Worm (Caenorhabditis elegans): ENCODE data around the gene srv-31.
"Not testable (repeated sequence)": the region's sequence is repeated elsewhere in the genome, so short reads cannot be mapped to it uniquely, and the experiment has no call there.

The srv-31 gene

ce11 chrIV:6271923-6272322 is at the start of gene srv-31:
Gene srv-31, minus strand, starts transcription at chrIV:6272023.
- TF ChIP-seq ama-1 (optimal IDR thresholded peaks at IDR 0.05) (no peak), pha-4 (tag; optimal IDR thresholded peaks at IDR 0.05) (no peak), Y22D7AL.16 (tag; optimal IDR thresholded peaks at IDR 0.05) (no peak), ceh-18 (tag; optimal IDR thresholded peaks at IDR 0.05) (no peak), unc-86 (tag; optimal IDR thresholded peaks at IDR 0.05) (no peak), che-1 (tag; optimal IDR thresholded peaks at IDR 0.05) (no peak), unc-55 (GFP tag; optimal IDR thresholded peaks at IDR 0.05) (no peak), ceh-2 (tag; optimal IDR thresholded peaks at IDR 0.05) (no peak), madf-2 (tag; optimal IDR thresholded peaks at IDR 0.05) (no peak), hlh-13 (GFP tag; optimal IDR thresholded peaks at IDR 0.05) (no peak), ceh-6 (GFP tag; optimal IDR thresholded peaks at IDR 0.05) (no peak), odd-2 (tag; optimal IDR thresholded peaks at IDR 0.05) (no peak), sox-2 (GFP tag; IDR thresholded peaks at IDR 0.05) (no peak)

- not testable (repeated sequence) for TF ChIP-seq Y22D7AL.16 (tag; optimal IDR thresholded peaks at IDR 0.05); hlh-30 (tag; optimal IDR thresholded peaks at IDR 0.05; ENCODE audit: insufficient read depth); npax-4 (tag; optimal IDR thresholded peaks at IDR 0.05)
These were observed 45.5 kb upstream of the srv-31 start, which contains the start of gene Y73B6BL.12 for ce11 chrIV:6317357-6317756. Gene Y73B6BL.12, minus strand, starts transcription at chrIV:6317457.

- no peak for TF ChIP-seq ztf-16 (tag; optimal IDR thresholded peaks at IDR 0.05)
- no peak for TF ChIP-seq hlh-30 (tag; optimal IDR thresholded peaks at IDR 0.05; ENCODE audit: insufficient read depth)
- no peak for TF ChIP-seq fax-1 (tag; optimal IDR thresholded peaks at IDR 0.05)
- TF ChIP-seq sdc-2 (tag; optimal IDR thresholded peaks at IDR 0.05), result no peak
These were observed 35.6 kb upstream of the srv-31 start, which contains the start of gene csp-2 for ce11 chrIV:6307439-6307838. Gene csp-2, plus strand, starts transcription at chrIV:6307739.

- no peak for TF ChIP-seq che-1 (tag; optimal IDR thresholded peaks at IDR 0.05)
These were observed 31.8 kb upstream of the srv-31 start, which contains the start of gene srv-25 for ce11 chrIV:6303642-6304041. Gene srv-25, minus strand, starts transcription at chrIV:6303742.

ce11 chrIV:6301764-6302163 is 29.9 kb upstream of the srv-31 start, which contains the start of gene srv-26:
Gene srv-26, minus strand, starts transcription at chrIV:6301864.
- no peak for TF ChIP-seq dve-1 (tag; optimal IDR thresholded peaks at IDR 0.05)
- no peak for TF ChIP-seq ceh-30 (tag; optimal IDR thresholded peaks at IDR 0.05)

ce11 chrIV:6299523-6299922 is 27.7 kb upstream of the srv-31 start:
- TF ChIP-seq pqm-1 (tag; optimal IDR thresholded peaks at IDR 0.05) (no peak), dve-1 (tag; optimal IDR thresholded peaks at IDR 0.05) (no peak), rnt-1 (tag; optimal IDR thresholded peaks at IDR 0.05) (no peak), pax-1 (tag; optimal IDR thresholded peaks at IDR 0.05) (no peak), mec-3 (tag; optimal IDR thresholded peaks at IDR 0.05; ENCODE audit: borderline replicate concordance) (no peak), pha-2 (tag; optimal IDR thresholded peaks at IDR 0.05) (no peak), ceh-14 (tag; optimal IDR thresholded peaks at IDR 0.05) (no peak), fkh-10 (GFP tag; optimal IDR thresholded peaks at IDR 0.05) (no peak), unc-42 (tag; optimal IDR thresholded peaks at IDR 0.05) (no peak), sox-4 (tag; optimal IDR thresholded peaks at IDR 0.05) (no peak), ceh-31 (tag; optimal IDR thresholded peaks at IDR 0.05) (no peak), lim-6 (tag; optimal IDR thresholded peaks at IDR 0.05) (no peak), unc-3 (GFP tag; conservative IDR thresholded peaks at IDR 0.05) (no peak), unc-3 (tag; optimal IDR thresholded peaks at IDR 0.05) (no peak), eyg-1 (tag; optimal IDR thresholded peaks at IDR 0.05) (no peak), fkh-6 (tag; optimal IDR thresholded peaks at IDR 0.05) (no peak), fax-1 (tag; optimal IDR thresholded peaks at IDR 0.05) (no peak), ahr-1 (tag; optimal IDR thresholded peaks at IDR 0.05) (no peak), ceh-48 (tag; optimal IDR thresholded peaks at IDR 0.05) (no peak), ceh-34 (tag; optimal IDR thresholded peaks at IDR 0.05) (no peak), ref-2 (tag; optimal IDR thresholded peaks at IDR 0.05) (no peak)

Data from whole organism, late embryonic.